Worm (Caenorhabditis elegans) whole organism, young adult: ENCODE results near the gene bgal-2.

Source experiments
- Y56A3A.18 ChIP-seq: fragments of 200-800 bp; sonication (Bioruptor generic); IDR thresholded peaks from 2 replicates; pipeline ENCODE4 v1.3.6; 2022; ENCODE audit warnings: missing genetic modification reagents, missing genetic modification characterization, missing compliant biosample characterization
- repo-1 ChIP-seq: sonication (generic microtip); optimal IDR thresholded peaks from 2 replicates; lab custom pipeline; 2017; ENCODE audit warnings: mild to moderate bottlenecking, missing genetic modification characterization, missing compliant biosample characterization
- ztf-6 ChIP-seq: fragments of 200-800 bp; sonication (Bioruptor generic); IDR thresholded peaks from 2 replicates; pipeline ENCODE4 v1.3.6; 2022; ENCODE audit warnings: missing genetic modification reagents, missing genetic modification characterization, missing compliant biosample characterization

DNA sequence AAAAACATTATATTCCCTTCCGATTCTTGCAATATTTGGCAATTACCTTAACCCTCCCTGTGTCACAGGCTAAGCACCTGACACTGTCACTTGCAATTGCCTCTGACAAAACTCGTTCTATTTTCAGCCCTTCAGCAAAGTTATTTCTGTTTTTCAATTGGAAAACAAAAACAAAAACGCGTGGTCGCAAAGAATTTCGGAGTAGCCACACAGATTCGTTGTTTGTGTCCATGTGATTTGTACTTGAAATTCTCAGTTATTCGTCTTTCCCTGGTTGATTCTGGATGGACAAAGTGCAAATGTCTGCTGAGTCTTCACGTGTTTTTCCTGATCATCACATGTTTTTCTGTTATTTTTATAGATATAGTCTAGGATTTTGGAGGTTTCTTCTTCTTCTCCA is 48.7 kb upstream of the bgal-2 start:
- TF ChIP-seq ztf-6 (no peak), Y56A3A.18 (GFP tag; lab: Robert Waterston, UW) (no peak), repo-1 (tag; lab: Kevin White, UChicago) (no peak)
